Worm (Caenorhabditis elegans) whole organism, L1 larva: ENCODE measurements around the gene cyp-35B3.

Source experiments
- Y116A8C.19 ChIP-seq: sonication (generic microtip); optimal IDR thresholded peaks from 2 replicates; lab custom pipeline; 2016; ENCODE audit warnings: missing compliant biosample characterization, missing genetic modification characterization, borderline replicate concordance
- ama-1 ChIP-seq: fragments of 150-350 bp; optimal IDR thresholded peaks from 2 replicates; lab custom pipeline; 2014
- ceh-63 ChIP-seq: fragments of 200-800 bp; sonication (Bioruptor generic); optimal IDR thresholded peaks from 2 replicates; lab custom pipeline; 2018; ENCODE audit warnings: mild to moderate bottlenecking, missing genetic modification characterization, missing compliant biosample characterization
- ces-1 ChIP-seq: fragments of 150-350 bp; optimal IDR thresholded peaks from 2 replicates; lab custom pipeline; 2014; ENCODE audit warnings: missing biosample characterization, missing genetic modification reagents, missing genetic modification characterization
- isw-1 ChIP-seq: fragments of 200-800 bp; sonication (Bioruptor generic); IDR thresholded peaks from 2 replicates; pipeline ENCODE4 v1.3.6; 2022; ENCODE audit warnings: missing genetic modification characterization, missing compliant biosample characterization
- nhr-76 ChIP-seq: sonication (generic microtip); optimal IDR thresholded peaks from 2 replicates; lab custom pipeline; 2017; ENCODE audit warnings: missing biosample characterization, missing genetic modification characterization
- skn-1 ChIP-seq: fragments of 150-350 bp; optimal IDR thresholded peaks from 2 replicates; lab custom pipeline; 2014; ENCODE audit warnings: missing biosample characterization, missing genetic modification characterization
- snpc-4 ChIP-seq: fragments of 150-350 bp; optimal IDR thresholded peaks from 2 replicates; lab custom pipeline; 2014; ENCODE audit warnings: missing biosample characterization, missing genetic modification characterization
- tbx-2 ChIP-seq: sonication (generic microtip); optimal IDR thresholded peaks from 2 replicates; lab custom pipeline; 2016; ENCODE audit warnings: missing genetic modification characterization, missing compliant biosample characterization

- no peak for TF ChIP-seq isw-1 (GFP tag; lab: Robert Waterston, UW)
- no peak for TF ChIP-seq ceh-63 (GFP tag; lab: Kevin White, UChicago)
- TF ChIP-seq tbx-2, result no peak
- TF ChIP-seq nhr-76 (tag; lab: Kevin White, UChicago), result no peak
- TF ChIP-seq ama-1 (lab: Kevin White, UChicago), result no peak
- no peak for TF ChIP-seq Y116A8C.19 (tag; lab: Kevin White, UChicago)
- no peak for TF ChIP-seq ces-1 (GFP tag; lab: Kevin White, UChicago)
- TF ChIP-seq skn-1, result no peak
- no peak for TF ChIP-seq snpc-4 (tag; lab: Kevin White, UChicago)
These were observed 1.8 kb upstream of the cyp-35B3 start for ce11 chrV:3943364-3943763.
